Fruit fly (Drosophila melanogaster) whole organism, adult: ENCODE results near the gene CG31418.

Experiments
- CG11617 ChIP-seq: fragments of 200-800 bp; sonication (Bioruptor generic); optimal IDR thresholded peaks from 2 replicates; lab custom pipeline; 2017; ENCODE audit warnings: mild to moderate bottlenecking, missing biosample characterization, missing genetic modification reagents, missing genetic modification characterization
- CG14711 ChIP-seq: fragments of 200-800 bp; sonication (Bioruptor generic); optimal IDR thresholded peaks from 2 replicates; lab custom pipeline; 2018; ENCODE audit warnings: missing biosample characterization, mild to moderate bottlenecking, missing genetic modification characterization, moderate library complexity
- CG5204 ChIP-seq: fragments of 200-800 bp; sonication (Bioruptor generic); optimal IDR thresholded peaks from 2 replicates; lab custom pipeline; 2016; ENCODE audit warnings: missing biosample characterization, missing genetic modification characterization
- CG7045 ChIP-seq: fragments of 200-800 bp; sonication (Bioruptor generic); optimal IDR thresholded peaks from 2 replicates; lab custom pipeline; 2017; ENCODE audit warnings: missing biosample characterization, mild to moderate bottlenecking, missing genetic modification characterization
- CG7101 ChIP-seq: fragments of 200-800 bp; sonication (Bioruptor generic); optimal IDR thresholded peaks from 2 replicates; lab custom pipeline; 2018; ENCODE audit warnings: missing biosample characterization, mild to moderate bottlenecking, missing genetic modification characterization, moderate library complexity
- Clk ChIP-seq: fragments of 200-800 bp; sonication (Bioruptor generic); optimal IDR thresholded peaks from 2 replicates; lab custom pipeline; 2017; ENCODE audit warnings: missing biosample characterization, missing genetic modification characterization
- Hr96 ChIP-seq: fragments of 200-800 bp; sonication (Bioruptor generic); optimal IDR thresholded peaks from 2 replicates; lab custom pipeline; 2016; ENCODE audit warnings: missing biosample characterization, missing genetic modification characterization
- cic ChIP-seq: fragments of 200-800 bp; sonication (Bioruptor generic); optimal IDR thresholded peaks from 2 replicates; lab custom pipeline; 2017; ENCODE audit warnings: missing biosample characterization, mild to moderate bottlenecking, missing genetic modification characterization, moderate library complexity
- cnc ChIP-seq, 2 experiments: fragments of >200 bp; optimal IDR thresholded peaks; 2 replicates each; lab custom pipeline; 2017
- kay ChIP-seq: fragments of 200-800 bp; sonication (Bioruptor generic); peaks from one replicate; lab custom pipeline; 2016; ENCODE audit warnings: missing biosample characterization, missing genetic modification characterization, borderline replicate concordance
- ovo ChIP-seq: fragments of 200-800 bp; sonication (Bioruptor generic); optimal IDR thresholded peaks from 2 replicates; lab custom pipeline; 2016; ENCODE audit warnings: missing biosample characterization, missing genetic modification characterization
- tj ChIP-seq: fragments of 200-800 bp; sonication (Bioruptor generic); optimal IDR thresholded peaks from 3 replicates; lab custom pipeline; 2017; ENCODE audit warnings: missing biosample characterization, mild to moderate bottlenecking, missing genetic modification characterization, moderate library complexity
- toe ChIP-seq: fragments of 200-800 bp; sonication (Bioruptor generic); optimal IDR thresholded peaks from 2 replicates; lab custom pipeline; 2016; ENCODE audit warnings: missing biosample characterization, missing genetic modification characterization

DNA sequence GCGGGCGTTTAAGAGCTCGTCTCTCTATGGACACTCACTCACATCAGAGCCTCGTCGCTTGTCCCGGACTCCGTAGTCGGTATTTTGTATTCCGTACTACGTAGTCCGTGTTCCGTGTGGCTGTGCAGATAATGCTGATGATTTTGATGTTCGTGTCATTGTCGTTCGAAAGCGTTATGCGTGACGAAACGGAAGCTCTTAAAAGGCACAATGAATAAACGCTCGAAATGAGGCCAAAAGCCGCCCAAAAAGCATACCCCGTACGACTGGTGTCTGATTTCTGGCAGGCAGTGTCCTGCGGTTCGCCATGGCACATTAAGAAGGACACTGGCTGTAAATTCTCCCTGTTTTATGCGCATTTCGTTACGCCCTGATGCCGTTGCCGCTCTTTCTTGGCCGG lies 5.5 kb downstream of the CG31418 start:
- TF ChIP-seq CG7101 (tag; lab: Kevin White, UChicago) (no peak), CG7045 (GFP tag; lab: Kevin White, UChicago) (no peak), ovo (GFP tag; lab: Kevin White, UChicago) (no peak), CG11617 (no peak), CG14711 (tag; lab: Kevin White, UChicago) (no peak), kay (no peak), Clk (GFP tag; lab: Kevin White, UChicago) (no peak), tj (GFP tag; lab: Kevin White, UChicago) (no peak), cnc (optimal IDR thresholded peaks at IDR 0.05; lab: Kevin White, UChicago) (no peak), CG5204 (GFP tag; lab: Kevin White, UChicago) (no peak), toe (no peak), cic (GFP tag; lab: Kevin White, UChicago) (no peak), Hr96 (GFP tag; lab: Kevin White, UChicago) (no peak)
